Fruit fly (Drosophila melanogaster) whole organism, prepupa: ENCODE data around the gene RecQ4.

Source experiments
- Blimp-1 ChIP-seq: fragments of 200-800 bp; sonication (Bioruptor generic); optimal IDR thresholded peaks from 3 replicates; lab custom pipeline; 2017; ENCODE audit warnings: missing biosample characterization, missing genetic modification characterization, mild to moderate bottlenecking, moderate library complexity, missing genetic modification reagents
- CG10631 ChIP-seq: fragments of 200-800 bp; sonication (Bioruptor generic); optimal IDR thresholded peaks from 2 replicates; lab custom pipeline; 2016; ENCODE audit warnings: missing biosample characterization, missing genetic modification characterization
- CG10669 ChIP-seq: fragments of 200-800 bp; sonication (Bioruptor generic); optimal IDR thresholded peaks from 3 replicates; lab custom pipeline; 2018; ENCODE audit warnings: missing biosample characterization, mild to moderate bottlenecking, missing genetic modification characterization, moderate library complexity
- CG11294 ChIP-seq: fragments of 200-800 bp; sonication (Bioruptor generic); IDR thresholded peaks from 2 replicates; pipeline ENCODE4 v1.3.6; 2022; ENCODE audit warnings: missing biosample characterization, missing genetic modification characterization
- CG11902 ChIP-seq: fragments of 200-800 bp; sonication (Bioruptor generic); optimal IDR thresholded peaks from 3 replicates; lab custom pipeline; 2016; ENCODE audit warnings: missing biosample characterization, missing genetic modification characterization
- CG16779 ChIP-seq: fragments of 200-800 bp; sonication (Bioruptor generic); optimal IDR thresholded peaks from 3 replicates; lab custom pipeline; 2017; ENCODE audit warnings: missing biosample characterization, mild to moderate bottlenecking, missing genetic modification characterization
- CG3032 ChIP-seq: fragments of 200-800 bp; optimal IDR thresholded peaks from 2 replicates; lab custom pipeline; 2019; ENCODE audit warnings: missing biosample characterization, mild to moderate bottlenecking, missing genetic modification characterization, moderate library complexity
- CG32006 ChIP-seq: fragments of 200-800 bp; sonication (Bioruptor generic); optimal IDR thresholded peaks from 3 replicates; lab custom pipeline; 2017; ENCODE audit warnings: missing biosample characterization, mild to moderate bottlenecking, missing genetic modification characterization
- CG34406 ChIP-seq: fragments of 200-800 bp; sonication (Bioruptor generic); optimal IDR thresholded peaks from 3 replicates; lab custom pipeline; 2016; ENCODE audit warnings: missing biosample characterization, missing genetic modification characterization
- CG3919 ChIP-seq: fragments of 200-800 bp; sonication (Bioruptor generic); optimal IDR thresholded peaks from 3 replicates; lab custom pipeline; 2016; ENCODE audit warnings: missing biosample characterization, missing genetic modification characterization
- CG4318 ChIP-seq: fragments of 200-800 bp; sonication (Bioruptor generic); optimal IDR thresholded peaks from 3 replicates; lab custom pipeline; 2017; ENCODE audit warnings: missing biosample characterization, mild to moderate bottlenecking, missing genetic modification characterization
- CG6276 ChIP-seq: fragments of 200-800 bp; sonication (Bioruptor generic); optimal IDR thresholded peaks from 2 replicates; lab custom pipeline; 2017; ENCODE audit warnings: missing biosample characterization, mild to moderate bottlenecking, missing genetic modification characterization
- CG8319 ChIP-seq: fragments of 200-800 bp; sonication (Bioruptor generic); optimal IDR thresholded peaks from 3 replicates; lab custom pipeline; 2016; ENCODE audit warnings: missing biosample characterization, missing genetic modification characterization
- CG8632 ChIP-seq: fragments of 200-800 bp; sonication (Bioruptor generic); optimal IDR thresholded peaks from 3 replicates; lab custom pipeline; 2016; ENCODE audit warnings: missing biosample characterization, missing genetic modification characterization
- CG9139 ChIP-seq: fragments of 200-800 bp; sonication (Bioruptor generic); optimal IDR thresholded peaks from 3 replicates; lab custom pipeline; 2017; ENCODE audit warnings: missing biosample characterization, mild to moderate bottlenecking, missing genetic modification characterization
- Eip75B ChIP-seq: fragments of 200-800 bp; sonication (Bioruptor generic); optimal IDR thresholded peaks from 3 replicates; lab custom pipeline; 2016; ENCODE audit warnings: missing biosample characterization, missing genetic modification characterization
- Eip93F ChIP-seq: fragments of 200-800 bp; sonication (Bioruptor generic); optimal IDR thresholded peaks from 2 replicates; lab custom pipeline; 2016; ENCODE audit warnings: missing biosample characterization, mild to moderate bottlenecking, missing genetic modification characterization
- Gug ChIP-seq: fragments of 200-800 bp; sonication (Bioruptor generic); IDR thresholded peaks from 2 replicates; pipeline ENCODE4 v1.3.6; 2022; ENCODE audit warnings: missing biosample characterization, missing genetic modification characterization
- Hr38 ChIP-seq: sonication (Bioruptor generic); optimal IDR thresholded peaks from 2 replicates; lab custom pipeline; 2016; ENCODE audit warnings: missing biosample characterization, missing genetic modification characterization
- Hr39 ChIP-seq: fragments of 200-800 bp; sonication (Bioruptor generic); optimal IDR thresholded peaks from 2 replicates; lab custom pipeline; 2016; ENCODE audit warnings: missing biosample characterization, missing genetic modification characterization
- Hr4 ChIP-seq: fragments of 200-800 bp; sonication (Bioruptor generic); optimal IDR thresholded peaks from 3 replicates; lab custom pipeline; 2016; ENCODE audit warnings: missing biosample characterization, missing genetic modification characterization
- Met ChIP-seq: fragments of 200-800 bp; sonication (Bioruptor generic); optimal IDR thresholded peaks from 3 replicates; lab custom pipeline; 2016; ENCODE audit warnings: missing biosample characterization, missing genetic modification characterization
- OdsH ChIP-seq: fragments of 200-800 bp; sonication (Bioruptor generic); optimal IDR thresholded peaks from 3 replicates; lab custom pipeline; 2016; ENCODE audit warnings: missing biosample characterization, missing genetic modification characterization
- Smox ChIP-seq: fragments of 200-800 bp; sonication (Bioruptor generic); optimal IDR thresholded peaks from 3 replicates; lab custom pipeline; 2016; ENCODE audit warnings: missing biosample characterization, missing genetic modification characterization
- Sox102F ChIP-seq: fragments of 200-800 bp; sonication (Bioruptor generic); optimal IDR thresholded peaks from 2 replicates; lab custom pipeline; 2016; ENCODE audit warnings: missing biosample characterization, mild to moderate bottlenecking, missing genetic modification characterization
- Sox14 ChIP-seq: fragments of 200-800 bp; sonication (Bioruptor generic); optimal IDR thresholded peaks from 3 replicates; lab custom pipeline; 2016; ENCODE audit warnings: missing biosample characterization, missing genetic modification characterization
- acj6 ChIP-seq: fragments of 200-800 bp; sonication (Bioruptor generic); optimal IDR thresholded peaks from 3 replicates; lab custom pipeline; 2016; ENCODE audit warnings: missing biosample characterization, missing genetic modification characterization
- cyc ChIP-seq: fragments of 200-800 bp; sonication (Bioruptor generic); optimal IDR thresholded peaks from 3 replicates; lab custom pipeline; 2016; ENCODE audit warnings: missing biosample characterization, missing genetic modification characterization
- eg ChIP-seq: fragments of 200-800 bp; sonication (Bioruptor generic); IDR thresholded peaks from 3 replicates; pipeline ENCODE4 v1.3.6; 2022; ENCODE audit warnings: missing biosample characterization, missing genetic modification characterization
- esn ChIP-seq: fragments of 200-800 bp; sonication (Bioruptor generic); optimal IDR thresholded peaks from 2 replicates; lab custom pipeline; 2016; ENCODE audit warnings: missing biosample characterization, mild to moderate bottlenecking, missing genetic modification characterization, moderate library complexity
- fd59A ChIP-seq: fragments of 200-800 bp; sonication (Bioruptor generic); optimal IDR thresholded peaks from 2 replicates; lab custom pipeline; 2017; ENCODE audit warnings: missing biosample characterization, mild to moderate bottlenecking, missing genetic modification characterization, missing genetic modification reagents
- fd85E ChIP-seq: fragments of 200-800 bp; sonication (Bioruptor generic); optimal IDR thresholded peaks from 3 replicates; lab custom pipeline; 2016; ENCODE audit warnings: missing biosample characterization, missing genetic modification characterization
- lz ChIP-seq: fragments of 200-800 bp; sonication (Bioruptor generic); optimal IDR thresholded peaks from 3 replicates; lab custom pipeline; 2016; ENCODE audit warnings: missing biosample characterization, missing genetic modification characterization
- salr ChIP-seq, 2 experiments: fragments of 200-800 bp; sonication (Bioruptor generic); optimal IDR thresholded peaks; 3 replicates each; lab custom pipeline; 2016 to 2018; ENCODE audit warnings: missing biosample characterization in 2 of 2, missing genetic modification characterization in 2 of 2, mild to moderate bottlenecking in 1 of 2
- ss ChIP-seq, 2 experiments: fragments of 200-800 bp; sonication (Bioruptor generic); optimal IDR thresholded peaks; 2 replicates in 1 of 2; 3 replicates in 1 of 2; lab custom pipeline; 2017 to 2018; ENCODE audit warnings: mild to moderate bottlenecking in 2 of 2, missing biosample characterization in 2 of 2, missing genetic modification characterization in 2 of 2, moderate library complexity in 1 of 2
- vri ChIP-seq: fragments of 200-800 bp; sonication (Bioruptor generic); optimal IDR thresholded peaks from 3 replicates; lab custom pipeline; 2016; ENCODE audit warnings: missing biosample characterization, mild to moderate bottlenecking, missing genetic modification characterization

Gene RecQ4

DNA sequence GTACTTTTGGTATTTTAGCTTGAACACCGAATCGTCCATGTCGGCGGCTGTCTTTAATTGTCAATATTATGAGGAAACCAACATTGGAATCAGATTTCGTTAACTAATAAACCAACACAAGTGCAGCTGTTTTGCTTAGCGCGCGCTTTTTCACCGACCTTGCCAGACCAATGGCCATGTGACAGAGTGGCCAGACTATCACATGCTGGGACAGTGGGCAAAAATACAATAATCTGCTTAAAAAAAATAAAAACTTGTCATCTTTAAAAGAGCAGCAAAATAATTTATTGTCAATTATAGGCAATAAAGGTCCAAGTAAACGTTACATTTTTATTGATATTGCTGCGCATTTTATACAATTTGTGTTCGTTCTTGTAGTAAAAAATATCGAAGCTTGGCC lies at the start of gene RecQ4:
Gene RecQ4 (minus strand): TSS at position 161 of the 400 bp plus-strand sequence.
- TF ChIP-seq CG10669 (GFP tag; lab: Kevin White, UChicago) (no peak), Hr39 (GFP tag; lab: Kevin White, UChicago) (peak; percentile 20), lz (GFP tag; lab: Kevin White, UChicago) (peak; percentile 5)

DNA sequence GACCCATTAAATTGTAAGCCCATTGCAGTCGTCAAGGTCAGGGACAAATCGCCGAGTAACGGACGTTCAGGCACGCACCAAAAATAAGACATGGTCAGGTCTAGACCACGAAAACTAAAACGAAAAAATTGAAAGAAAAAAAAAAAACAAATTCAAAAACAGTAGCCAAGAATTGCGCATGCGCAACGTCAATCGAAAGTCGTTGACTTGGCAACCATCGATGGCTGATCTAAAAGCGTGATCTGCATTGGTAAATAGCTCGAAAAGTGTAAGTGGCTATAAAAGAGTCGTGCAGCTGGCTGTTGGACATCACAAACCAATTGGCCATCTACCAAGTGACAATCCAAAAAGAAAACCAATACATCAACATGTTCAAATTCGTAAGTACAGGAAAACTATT lies 46.1 kb upstream of the RecQ4 start, which contains the start of gene CG13678:
Gene CG13678 (plus strand): TSS at position 307 of the 400 bp plus-strand sequence.
- no peak for TF ChIP-seq CG10631 (GFP tag; lab: Kevin White, UChicago)
- TF ChIP-seq Hr39 (GFP tag; lab: Kevin White, UChicago), result no peak
- no peak for TF ChIP-seq Hr38 (GFP tag; lab: Kevin White, UChicago)
- TF ChIP-seq CG3032 (tag; lab: Kevin White, UChicago), result no peak
- no peak for TF ChIP-seq CG8632 (GFP tag; lab: Kevin White, UChicago)
- no peak for TF ChIP-seq acj6 (GFP tag; lab: Kevin White, UChicago)
- no peak for TF ChIP-seq OdsH (GFP tag; lab: Kevin White, UChicago)
- TF ChIP-seq Smox (GFP tag; lab: Kevin White, UChicago), result no peak
- no peak for TF ChIP-seq CG16779
- no peak for TF ChIP-seq CG8319 (GFP tag; lab: Kevin White, UChicago)
- TF ChIP-seq fd59A (GFP tag; lab: Kevin White, UChicago), result no peak
- TF ChIP-seq CG6276, result no peak

- no peak for TF ChIP-seq CG16779
- no peak for TF ChIP-seq fd85E (GFP tag; lab: Kevin White, UChicago)
- no peak for TF ChIP-seq CG3919 (GFP tag; lab: Kevin White, UChicago)
- TF ChIP-seq CG10669 (GFP tag; lab: Kevin White, UChicago), result no peak
- no peak for TF ChIP-seq Blimp-1 (GFP tag; lab: Kevin White, UChicago)
- TF ChIP-seq Smox (GFP tag; lab: Kevin White, UChicago), result no peak
- TF ChIP-seq CG34406, result no peak
- TF ChIP-seq CG32006 (GFP tag; lab: Kevin White, UChicago), result no peak
- TF ChIP-seq esn (GFP tag; lab: Kevin White, UChicago), result no peak
- TF ChIP-seq CG6276, result no peak
- no peak for TF ChIP-seq eg
Observed at dm6 chr3L:8219687-8220086, 43.9 kb upstream of the RecQ4 start.

DNA sequence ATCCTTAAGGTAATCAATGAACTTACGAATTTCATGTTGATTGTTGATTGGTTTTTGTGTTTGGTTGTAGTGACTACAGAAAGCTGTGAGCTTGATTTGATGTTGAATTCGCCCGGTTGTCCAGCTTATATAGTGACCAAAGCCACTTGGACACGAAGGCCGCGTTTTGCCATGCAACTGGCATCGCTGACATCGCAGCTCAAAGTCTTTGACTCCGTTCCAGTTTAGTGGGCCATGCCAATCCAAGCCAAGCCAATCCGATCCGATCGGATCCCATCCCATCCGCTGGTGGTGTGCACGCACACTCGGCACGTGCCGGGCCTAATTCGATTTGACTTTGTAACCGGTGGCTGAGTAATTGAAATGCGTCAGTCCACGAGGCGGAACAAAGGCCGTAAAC lies 43.1 kb upstream of the RecQ4 start, which contains the start of gene CG13674:
Gene CG13674 (minus strand): TSS at position 101 of the 400 bp plus-strand sequence.
- TF ChIP-seq Hr4 (GFP tag; lab: Kevin White, UChicago) (no peak), CG10669 (GFP tag; lab: Kevin White, UChicago) (no peak), vri (GFP tag; lab: Kevin White, UChicago) (no peak), salr (GFP tag; optimal IDR thresholded peaks at IDR 0.05; lab: Kevin White, UChicago) (no peak), CG11902 (GFP tag; lab: Kevin White, UChicago) (no peak), CG4318 (GFP tag; lab: Kevin White, UChicago) (no peak), ss (GFP tag; optimal IDR thresholded peaks at IDR 0.05; lab: Kevin White, UChicago) (no peak), CG9139 (no peak), Met (GFP tag; lab: Kevin White, UChicago) (no peak), cyc (GFP tag; lab: Kevin White, UChicago) (no peak), Eip75B (GFP tag; lab: Kevin White, UChicago) (no peak), Eip93F (GFP tag; lab: Kevin White, UChicago) (no peak), Sox102F (GFP tag; lab: Kevin White, UChicago) (no peak), Sox14 (GFP tag; lab: Kevin White, UChicago) (no peak), Gug (no peak), CG16779 (no peak), CG10631 (GFP tag; lab: Kevin White, UChicago) (no peak), CG11294 (no peak), Hr38 (GFP tag; lab: Kevin White, UChicago) (no peak), acj6 (GFP tag; lab: Kevin White, UChicago) (no peak)
